Worm (Caenorhabditis elegans): ENCODE measurements around the gene Y102F5A.1.

DNA sequence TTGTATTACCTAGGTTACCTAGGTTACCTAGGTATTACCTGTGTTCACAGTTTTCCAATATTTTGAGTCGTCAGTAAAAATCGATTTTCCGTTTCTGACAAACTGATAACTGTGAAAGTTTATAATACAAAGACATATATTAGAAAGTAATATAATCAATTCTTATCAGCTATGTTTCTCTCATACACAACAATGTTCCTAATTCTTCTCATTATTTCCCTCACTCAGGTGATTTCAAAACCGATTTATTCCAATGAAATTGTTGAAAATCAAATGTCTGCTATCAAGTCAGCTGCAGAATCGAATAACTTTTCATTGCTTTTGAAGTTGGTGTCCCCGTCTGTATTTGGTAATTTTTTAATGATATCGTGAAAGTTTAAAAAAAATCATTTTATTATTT is 19.9 kb upstream of the Y102F5A.1 start, which contains the start of gene C34E11.4:
- TF ChIP-seq ztf-11 (tag; optimal IDR thresholded peaks at IDR 0.05) (no peak), Y55F3AM.14 (GFP tag; optimal IDR thresholded peaks at IDR 0.05) (no peak), aly-2 (tag; optimal IDR thresholded peaks at IDR 0.05) (no peak), ceh-16 (tag; optimal IDR thresholded peaks at IDR 0.05) (no peak), zag-1 (tag; optimal IDR thresholded peaks at IDR 0.05) (no peak)

All from whole organism, L2 larva.